Fruit fly (Drosophila melanogaster) Kc167 (cell line): ENCODE measurements around the gene His3.3B.

ENCODE experiments used
- Myc ChIP-seq: fragments of >200 bp; optimal IDR thresholded peaks from 2 replicates; lab custom pipeline; 2017; ENCODE audit warnings: missing external identifiers
- Sin3A ChIP-seq: fragments of >200 bp; optimal IDR thresholded peaks from 2 replicates; lab custom pipeline; 2018; ENCODE audit warnings: missing external identifiers
- psq ChIP-seq: fragments of >200 bp; optimal IDR thresholded peaks from 2 replicates; lab custom pipeline; 2017; ENCODE audit warnings: missing external identifiers
- ttk ChIP-seq: sonication (Bioruptor generic); optimal IDR thresholded peaks from 2 replicates; lab custom pipeline; 2017; ENCODE audit warnings: missing external identifiers

DNA sequence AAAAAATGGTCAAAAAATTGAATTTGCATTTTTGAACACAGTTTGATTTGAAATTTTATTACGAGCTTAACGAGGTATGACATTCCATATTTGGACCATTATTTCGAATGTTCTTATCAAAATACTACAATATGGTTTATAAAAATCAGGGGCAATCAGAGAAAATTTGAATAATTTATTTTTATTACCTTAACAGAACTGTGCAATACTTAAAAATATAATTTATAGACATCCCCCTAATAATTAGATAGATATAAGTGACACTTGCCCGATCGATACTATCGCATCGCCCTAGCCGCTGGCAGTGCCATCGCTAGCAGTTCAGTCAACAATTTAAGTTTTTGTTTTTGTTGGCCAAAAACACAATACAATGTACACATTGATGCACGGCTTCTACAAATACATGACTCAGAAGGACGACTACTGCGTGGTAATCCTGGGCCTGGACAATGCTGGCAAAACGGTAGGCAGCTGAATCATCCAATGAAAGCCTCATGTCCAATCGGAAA, 49.6 kb downstream of the His3.3B start, which contains the start of gene Arfrp1:
- TF ChIP-seq Sin3A (no peak), Myc (lab: Kevin White, UChicago) (no peak), ttk (no peak), psq (lab: Kevin White, UChicago) (no peak)
